Worm (Caenorhabditis elegans) whole organism, L1 larva: ENCODE measurements around the gene F57H12.5.

Experiments used
- C04F5.9 ChIP-seq: sonication (generic microtip); optimal IDR thresholded peaks from 2 replicates; lab custom pipeline; 2016; ENCODE audit warnings: missing genetic modification characterization, missing compliant biosample characterization
- C16A3.4 ChIP-seq: fragments of 150-350 bp; optimal IDR thresholded peaks from 2 replicates; lab custom pipeline; 2014; ENCODE audit warnings: missing biosample characterization, missing genetic modification characterization
- aly-2 ChIP-seq: fragments of 150-350 bp; optimal IDR thresholded peaks from 2 replicates; lab custom pipeline; 2014; ENCODE audit warnings: missing biosample characterization, missing genetic modification characterization
- ama-1 ChIP-seq: fragments of 150-350 bp; optimal IDR thresholded peaks from 2 replicates; lab custom pipeline; 2014
- blmp-1 ChIP-seq: fragments of 150-350 bp; optimal IDR thresholded peaks from 2 replicates; lab custom pipeline; 2014; ENCODE audit warnings: missing biosample characterization, missing genetic modification characterization
- ceh-90 ChIP-seq: sonication (generic microtip); optimal IDR thresholded peaks from 2 replicates; lab custom pipeline; 2016; ENCODE audit warnings: missing genetic modification characterization, missing compliant biosample characterization
- dsc-1 ChIP-seq: sonication (generic microtip); optimal IDR thresholded peaks from 2 replicates; lab custom pipeline; 2016; ENCODE audit warnings: mild to moderate bottlenecking, missing genetic modification characterization, missing compliant biosample characterization
- efl-1 ChIP-seq, 4 experiments: fragments of 150-350 bp; optimal IDR thresholded peaks in 3 of 4; peaks in 1 of 4; 1 replicate in 1 of 4; 2 replicates in 3 of 4; lab custom pipeline; 2014; ENCODE audit warnings: missing biosample characterization in 2 of 4, missing genetic modification characterization in 2 of 4, missing genetic modification reagents in 2 of 4
- egl-13 ChIP-seq: sonication (generic microtip); optimal IDR thresholded peaks from 2 replicates; lab custom pipeline; 2016; ENCODE audit warnings: missing genotype, missing genetic modification reagents, missing genetic modification characterization, missing compliant biosample characterization
- egl-27 ChIP-seq, 2 experiments: fragments of 150-350 bp in 1 of 2; sonication (generic microtip); optimal IDR thresholded peaks; 3 replicates each; lab custom pipeline; 2017 to 2018; ENCODE audit warnings: missing biosample characterization in 2 of 2, missing genetic modification characterization in 2 of 2, missing genetic modification reagents in 2 of 2
- ets-5 ChIP-seq: fragments of 200-800 bp; sonication (Bioruptor generic); IDR thresholded peaks from 2 replicates; pipeline ENCODE4 v1.3.6; 2022; ENCODE audit warnings: missing genetic modification characterization, missing compliant biosample characterization
- fkh-10 ChIP-seq: sonication (generic microtip); optimal IDR thresholded peaks from 2 replicates; lab custom pipeline; 2017; ENCODE audit warnings: missing biosample characterization, missing genetic modification reagents, missing genetic modification characterization
- grh-1 ChIP-seq: fragments of 200-800 bp; sonication (Bioruptor generic); IDR thresholded peaks from 2 replicates; pipeline ENCODE4 v1.3.6; 2022; ENCODE audit warnings: missing genetic modification reagents, missing genetic modification characterization, missing compliant biosample characterization
- hlh-17 ChIP-seq: fragments of 200-800 bp; sonication (Bioruptor generic); optimal IDR thresholded peaks from 2 replicates; lab custom pipeline; 2018; ENCODE audit warnings: missing genetic modification characterization, mild to moderate bottlenecking, missing compliant biosample characterization, moderate library complexity, borderline replicate concordance
- hlh-4 ChIP-seq: sonication (generic microtip); optimal IDR thresholded peaks from 2 replicates; lab custom pipeline; 2016; ENCODE audit warnings: mild to moderate bottlenecking, missing genetic modification characterization, missing compliant biosample characterization
- hpl-2 ChIP-seq: fragments of 150-350 bp; optimal IDR thresholded peaks from 2 replicates; lab custom pipeline; 2014; ENCODE audit warnings: missing biosample characterization, missing genetic modification reagents, missing genetic modification characterization
- isw-1 ChIP-seq: fragments of 200-800 bp; sonication (Bioruptor generic); IDR thresholded peaks from 2 replicates; pipeline ENCODE4 v1.3.6; 2022; ENCODE audit warnings: missing genetic modification characterization, missing compliant biosample characterization
- jun-1 ChIP-seq: fragments of 150-350 bp; optimal IDR thresholded peaks from 2 replicates; lab custom pipeline; 2014; ENCODE audit warnings: missing biosample characterization, missing genetic modification reagents, missing genetic modification characterization
- lin-15B ChIP-seq: fragments of 150-350 bp; sonication (generic microtip); optimal IDR thresholded peaks from 3 replicates; lab custom pipeline; 2014; ENCODE audit warnings: missing biosample characterization, missing genetic modification characterization
- lir-3 ChIP-seq: sonication (generic microtip); optimal IDR thresholded peaks from 2 replicates; lab custom pipeline; 2016; ENCODE audit warnings: mild to moderate bottlenecking, missing genetic modification characterization, moderate library complexity, missing compliant biosample characterization; ENCODE audit not compliant: poor library complexity
- mef-2 ChIP-seq: fragments of 150-350 bp; optimal IDR thresholded peaks from 2 replicates; lab custom pipeline; 2014; ENCODE audit warnings: missing biosample characterization, missing genetic modification characterization
- mep-1 ChIP-seq: fragments of 150-350 bp; optimal IDR thresholded peaks from 2 replicates; lab custom pipeline; 2014; ENCODE audit warnings: missing biosample characterization, missing genetic modification characterization
- nhr-12 ChIP-seq: sonication (generic microtip); optimal IDR thresholded peaks from 2 replicates; lab custom pipeline; 2017; ENCODE audit warnings: missing biosample characterization, missing genetic modification characterization
- nhr-19 ChIP-seq: fragments of 200-800 bp; sonication (Bioruptor generic); conservative IDR thresholded peaks from 2 replicates; pipeline ENCODE4 v1.3.6; 2022; ENCODE audit warnings: missing genetic modification characterization, missing compliant biosample characterization
- nhr-77 ChIP-seq: fragments of 150-350 bp; optimal IDR thresholded peaks from 2 replicates; lab custom pipeline; 2014; ENCODE audit warnings: missing biosample characterization, missing genetic modification characterization
- nhr-85 ChIP-seq: sonication (generic microtip); peaks from one replicate; lab custom pipeline; 2016; ENCODE audit warnings: missing genetic modification characterization, inconsistent platforms, missing compliant biosample characterization
- pqm-1 ChIP-seq: sonication (generic microtip); optimal IDR thresholded peaks from 3 replicates; lab custom pipeline; 2017; ENCODE audit warnings: missing biosample characterization, missing genetic modification characterization
- skn-1 ChIP-seq: fragments of 150-350 bp; optimal IDR thresholded peaks from 2 replicates; lab custom pipeline; 2014; ENCODE audit warnings: missing biosample characterization, missing genetic modification characterization
- sptf-1 ChIP-seq: fragments of 150-350 bp; optimal IDR thresholded peaks from 2 replicates; lab custom pipeline; 2014; ENCODE audit warnings: missing biosample characterization, missing genetic modification characterization
- tbx-2 ChIP-seq: sonication (generic microtip); optimal IDR thresholded peaks from 2 replicates; lab custom pipeline; 2016; ENCODE audit warnings: missing genetic modification characterization, missing compliant biosample characterization
- tlp-1 ChIP-seq: fragments of 150-350 bp; optimal IDR thresholded peaks from 2 replicates; lab custom pipeline; 2014; ENCODE audit warnings: missing biosample characterization, missing genetic modification characterization
- unc-98 ChIP-seq: fragments of 200-800 bp; sonication (Bioruptor generic); IDR thresholded peaks from 2 replicates; pipeline ENCODE4 v1.3.6; 2022; ENCODE audit warnings: missing genetic modification characterization, missing compliant biosample characterization
- xbp-1 ChIP-seq: sonication (generic microtip); optimal IDR thresholded peaks from 2 replicates; lab custom pipeline; 2016; ENCODE audit warnings: missing genetic modification characterization, missing compliant biosample characterization
- zip-4 ChIP-seq: fragments of 200-800 bp; sonication (Bioruptor generic); optimal IDR thresholded peaks from 2 replicates; lab custom pipeline; 2018; ENCODE audit warnings: mild to moderate bottlenecking, missing genetic modification characterization, moderate library complexity, missing compliant biosample characterization

The F57H12.5 gene

DNA sequence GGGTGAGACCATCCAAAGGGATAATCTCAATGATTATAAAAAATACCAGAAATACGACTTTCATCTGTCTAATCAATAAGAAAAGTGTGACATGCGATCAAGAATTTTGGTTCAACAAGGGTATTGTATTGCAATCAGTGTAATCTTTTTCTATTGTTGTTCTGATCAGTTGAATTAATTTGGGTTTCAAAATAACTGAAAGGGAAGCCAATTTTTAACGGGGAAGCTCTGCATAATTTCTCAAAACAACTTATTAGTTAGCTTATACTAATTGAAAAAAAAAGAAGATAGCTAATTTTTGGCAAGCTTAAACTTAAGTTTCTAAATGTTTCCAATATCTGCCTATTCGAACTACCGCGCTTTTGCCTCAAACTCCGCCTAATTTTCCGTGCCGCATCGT is 39.9 kb upstream of the F57H12.5 start, which contains the start of gene C49H3.12:
Gene C49H3.12 (minus strand): TSS at position 101 of the 400 bp plus-strand sequence.
- TF ChIP-seq hlh-4 (tag; lab: Kevin White, UChicago) (no peak), ceh-90 (tag; lab: Kevin White, UChicago) (no peak), efl-1 (optimal IDR thresholded peaks at IDR 0.05; lab: Kevin White, UChicago) (no peak), efl-1 (GFP tag; optimal IDR thresholded peaks at IDR 0.05 in 1 of 2; lab: Kevin White, UChicago) (peak in 1 of 2 experiments; percentile 7), grh-1 (no peak), nhr-85 (tag; lab: Kevin White, UChicago) (peak; percentile 3), egl-27 (tag; optimal IDR thresholded peaks at IDR 0.05; lab: Kevin White, UChicago) (no peak), hlh-17 (no peak), nhr-19 (GFP tag; lab: Robert Waterston, UW) (no peak), zip-4 (GFP tag; lab: Kevin White, UChicago) (no peak)

DNA sequence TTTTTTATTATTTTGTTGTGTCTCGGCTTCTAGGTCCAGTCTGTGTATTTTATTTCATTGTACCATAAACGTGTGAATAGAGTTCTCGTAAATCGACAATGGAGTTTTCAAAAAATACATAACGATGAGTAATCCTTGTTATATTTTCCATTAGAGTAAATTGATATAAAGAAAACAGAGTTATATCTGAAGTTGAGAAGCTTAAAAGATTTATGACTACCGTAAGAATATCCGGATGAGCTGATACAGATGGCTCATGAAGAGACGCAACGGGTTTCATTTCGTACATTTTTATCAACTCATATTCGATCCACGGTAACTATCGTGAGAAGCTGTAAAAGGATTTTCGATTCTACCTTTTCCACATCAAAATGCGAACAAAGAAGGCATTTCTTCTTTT is 39.3 kb upstream of the F57H12.5 start, which contains the start of gene gcy-8:
Gene gcy-8 (plus strand): TSS at position 301 of the 400 bp plus-strand sequence.
- TF ChIP-seq sptf-1 (tag; lab: Kevin White, UChicago) (no peak), egl-13 (no peak), lir-3 (tag; lab: Kevin White, UChicago) (no peak), dsc-1 (peak; percentile 51), mef-2 (tag; lab: Kevin White, UChicago) (no peak), ceh-90 (tag; lab: Kevin White, UChicago) (no peak), nhr-85 (tag; lab: Kevin White, UChicago) (peak; percentile 32), efl-1 (optimal IDR thresholded peaks at IDR 0.05; lab: Kevin White, UChicago) (no peak), efl-1 (GFP tag; optimal IDR thresholded peaks at IDR 0.05 in 1 of 2; lab: Kevin White, UChicago) (no peak), lin-15B (tag; lab: Kevin White, UChicago) (no peak), ets-5 (GFP tag; lab: Robert Waterston, UW) (no peak), zip-4 (GFP tag; lab: Kevin White, UChicago) (no peak)

DNA sequence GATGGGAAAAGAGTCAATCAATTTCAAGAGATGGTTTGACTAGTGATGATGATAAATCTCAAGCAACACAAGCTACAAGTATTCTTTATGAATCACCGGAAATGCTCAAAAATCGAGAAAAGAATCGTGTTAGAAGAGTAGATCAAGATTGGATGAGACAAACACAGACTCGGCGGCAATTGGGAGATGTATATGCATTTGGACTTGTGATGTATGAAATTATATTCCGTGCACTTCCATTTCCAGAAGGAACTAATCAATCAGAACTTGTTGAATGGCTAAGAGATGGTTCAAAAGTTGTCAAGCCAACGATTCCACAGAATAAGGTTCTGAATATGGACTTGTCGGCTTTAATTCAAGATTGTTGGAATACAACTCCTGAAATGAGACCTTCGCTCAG is 35.2 kb upstream of the F57H12.5 start:
- TF ChIP-seq jun-1 (no peak), mef-2 (tag; lab: Kevin White, UChicago) (no peak), unc-98 (no peak), aly-2 (tag; lab: Kevin White, UChicago) (no peak), lir-3 (tag; lab: Kevin White, UChicago) (no peak), ets-5 (GFP tag; lab: Robert Waterston, UW) (no peak), efl-1 (optimal IDR thresholded peaks at IDR 0.05; lab: Kevin White, UChicago) (no peak), efl-1 (GFP tag; optimal IDR thresholded peaks at IDR 0.05 in 1 of 2; lab: Kevin White, UChicago) (no peak), C16A3.4 (tag; lab: Kevin White, UChicago) (no peak), xbp-1 (tag; lab: Kevin White, UChicago) (no peak)
- TF ChIP-seq, all 84 proteins: peak for 0

DNA sequence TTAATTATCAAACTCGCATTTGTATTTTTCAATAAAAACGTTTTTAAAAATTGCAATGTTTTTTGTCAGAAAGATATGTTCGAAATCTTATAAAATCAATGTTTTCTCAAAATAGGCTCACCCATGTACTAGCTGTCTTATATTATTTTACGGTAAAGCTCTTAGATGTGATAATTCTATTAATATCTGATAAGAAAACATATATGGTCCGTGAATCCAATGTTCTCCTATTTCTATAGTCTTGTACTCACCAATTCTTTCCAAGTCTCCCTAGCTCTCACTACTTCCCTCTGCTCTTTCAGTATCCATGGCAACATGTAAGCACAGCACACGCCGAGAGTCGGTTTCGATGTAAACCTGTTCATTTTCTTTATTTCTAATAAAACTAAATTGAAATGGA is 33.4 kb upstream of the F57H12.5 start, which contains the start of gene bbs-2:
Gene bbs-2 (plus strand): TSS at position 301 of the 400 bp plus-strand sequence.
- TF ChIP-seq tbx-2 (tag; lab: Kevin White, UChicago) (no peak), tlp-1 (tag; lab: Kevin White, UChicago) (no peak), nhr-12 (tag; lab: Kevin White, UChicago) (no peak), blmp-1 (no peak), fkh-10 (no peak), C04F5.9 (tag; lab: Kevin White, UChicago) (no peak), skn-1 (tag; lab: Kevin White, UChicago) (no peak), nhr-77 (tag; lab: Kevin White, UChicago) (no peak), hlh-17 (no peak), hpl-2 (GFP tag; lab: Kevin White, UChicago) (no peak), mep-1 (tag; lab: Kevin White, UChicago) (no peak), ama-1 (lab: Kevin White, UChicago) (no peak), egl-27 (tag; optimal IDR thresholded peaks at IDR 0.05; lab: Kevin White, UChicago) (no peak), lin-15B (tag; lab: Kevin White, UChicago) (no peak), pqm-1 (tag; lab: Kevin White, UChicago) (no peak)

DNA sequence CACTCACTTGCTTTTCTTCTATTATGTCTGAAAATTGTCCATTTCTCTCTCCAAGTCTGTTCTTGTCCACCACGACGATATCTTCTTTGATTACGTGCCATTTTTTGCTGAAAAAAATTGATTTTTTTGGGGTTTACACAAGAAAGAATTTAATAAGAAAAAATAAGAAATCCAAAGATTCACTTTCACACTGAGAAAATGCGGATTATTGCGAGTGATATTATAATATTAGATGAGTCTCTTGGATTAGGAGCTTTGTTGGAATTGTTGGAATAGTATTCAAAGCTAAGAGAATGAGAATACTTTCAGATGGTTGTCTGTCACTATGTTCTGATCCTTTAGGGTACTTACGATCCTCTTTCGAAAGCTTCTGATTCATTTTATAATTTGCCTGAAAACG is 28.3 kb upstream of the F57H12.5 start, which contains the start of gene F20D12.7:
Gene F20D12.7 (minus strand): TSS at position 101 of the 400 bp plus-strand sequence.
- TF ChIP-seq dsc-1 (peak; percentile 67), isw-1 (GFP tag; lab: Robert Waterston, UW) (no peak)
